Worm (Caenorhabditis elegans): ENCODE measurements around the gene mbk-2.

DNA sequence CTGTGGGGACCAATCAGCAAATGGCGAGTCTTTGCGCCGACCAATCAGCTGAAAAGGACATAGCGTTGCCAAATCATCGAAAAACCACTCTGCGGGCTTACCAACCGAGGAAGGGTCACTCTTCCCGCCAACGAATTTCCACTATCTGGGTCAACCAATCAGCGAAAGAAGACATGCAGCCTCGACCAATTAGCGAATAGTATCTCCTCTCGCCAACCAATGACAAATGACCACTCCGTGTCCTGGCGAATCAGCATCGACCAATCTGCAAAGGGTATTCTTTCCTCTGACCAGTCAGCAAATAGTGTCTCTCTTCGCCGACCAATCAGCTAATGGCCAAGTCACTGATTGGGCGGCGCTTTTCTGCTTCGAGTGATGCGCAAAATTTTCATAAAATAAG lies 32.5 kb downstream of the mbk-2 start:
- TF ChIP-seq nhr-28 (tag; optimal IDR thresholded peaks at IDR 0.05): no peak
- no peak for TF ChIP-seq nhr-76 (tag; optimal IDR thresholded peaks at IDR 0.05)
- TF ChIP-seq pha-4 (tag; optimal IDR thresholded peaks at IDR 0.05): no peak
- no peak for TF ChIP-seq unc-62 (GFP tag; optimal IDR thresholded peaks at IDR 0.05)
- TF ChIP-seq ztf-11 (tag; optimal IDR thresholded peaks at IDR 0.05): no peak
- TF ChIP-seq lin-13 (tag; optimal IDR thresholded peaks at IDR 0.05): no peak
- no peak for TF ChIP-seq drap-1 (GFP tag; optimal IDR thresholded peaks at IDR 0.05)
- TF ChIP-seq blmp-1 (tag; optimal IDR thresholded peaks at IDR 0.05): no peak
- no peak for TF ChIP-seq snpc-4 (tag; optimal IDR thresholded peaks at IDR 0.05)
- no peak for TF ChIP-seq lsy-2 (tag; optimal IDR thresholded peaks at IDR 0.05)
- no peak for TF ChIP-seq sptf-1 (tag; optimal IDR thresholded peaks at IDR 0.05)
- TF ChIP-seq hlh-1 (tag; optimal IDR thresholded peaks at IDR 0.05): no peak
- TF ChIP-seq lin-32 (GFP tag; optimal IDR thresholded peaks at IDR 0.05): no peak
- TF ChIP-seq mep-1 (tag; optimal IDR thresholded peaks at IDR 0.05): no peak
